Fruit fly (Drosophila melanogaster): ENCODE measurements around the gene Alp1.

The Alp1 gene

DNA sequence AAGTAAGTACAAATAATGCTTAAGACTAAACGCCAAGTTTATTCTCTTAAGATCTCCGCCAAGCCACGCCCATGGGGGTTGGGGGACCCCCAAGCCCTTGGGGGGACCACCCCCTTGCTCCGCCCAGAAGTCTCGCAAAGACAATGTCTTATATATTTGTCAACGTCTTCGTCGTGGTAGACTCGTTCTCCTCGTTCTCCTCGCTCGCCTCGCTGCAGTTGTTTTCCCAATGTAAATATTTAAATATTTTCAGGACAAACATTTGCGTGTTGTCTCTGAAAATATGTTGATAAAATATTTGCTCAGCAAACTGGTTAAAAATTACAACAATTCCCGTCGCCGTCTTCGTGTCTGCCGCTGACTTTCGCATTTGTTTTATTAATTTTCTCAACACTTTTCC is 19.6 kb upstream of the Alp1 start (continued):
- TF ChIP-seq Deaf1 (tag; optimal IDR thresholded peaks at IDR 0.05): no peak
- TF ChIP-seq CG32532 (GFP tag; IDR thresholded peaks at IDR 0.05): no peak
- peak; percentile 64 for TF ChIP-seq CG7556 (GFP tag; optimal IDR thresholded peaks at IDR 0.05)
- peak; percentile 88 for TF ChIP-seq Spps (tag; optimal IDR thresholded peaks at IDR 0.05)
- no peak for TF ChIP-seq Dp (GFP tag; optimal IDR thresholded peaks at IDR 0.05)
- TF ChIP-seq chif (GFP tag; optimal IDR thresholded peaks at IDR 0.05): peak; percentile 54 to 62
- TF ChIP-seq CG5953 (GFP tag; IDR thresholded peaks at IDR 0.05): no peak
- no peak for TF ChIP-seq luna (GFP tag; optimal IDR thresholded peaks at IDR 0.05)
- peak; percentile 32; the same call in 1 of the 2 replicates for TF ChIP-seq CG7372 (GFP tag; IDR thresholded peaks at IDR 0.05)
- TF ChIP-seq sr (GFP tag; IDR thresholded peaks at IDR 0.05): no peak
- no peak for TF ChIP-seq Fer3 (tag; optimal IDR thresholded peaks at IDR 0.05)
- TF ChIP-seq CG8478 (optimal IDR thresholded peaks at IDR 0.05): no peak
- TF ChIP-seq Blimp-1 (GFP tag; optimal IDR thresholded peaks at IDR 0.05): peak; percentile 83
- peak; percentile 57 for TF ChIP-seq CG11696 (GFP tag; IDR thresholded peaks at IDR 0.05)
- no peak for TF ChIP-seq CG3847 (GFP tag; IDR thresholded peaks at IDR 0.05)
- no peak for TF ChIP-seq dimm (GFP tag; IDR thresholded peaks at IDR 0.05)
- no peak for TF ChIP-seq CG14860 (GFP tag; IDR thresholded peaks at IDR 0.05; ENCODE audit: partially characterized antibody)
- TF ChIP-seq amos (GFP tag; IDR thresholded peaks at IDR 0.05; ENCODE audit: partially characterized antibody): no peak
- TF ChIP-seq CG18476 (GFP tag; optimal IDR thresholded peaks at IDR 0.05): peak; percentile 59
- TF ChIP-seq CG7786 (GFP tag; optimal IDR thresholded peaks at IDR 0.05): peak; percentile 5
- TF ChIP-seq Hsf (GFP tag; optimal IDR thresholded peaks at IDR 0.05): peak; percentile 45
- TF ChIP-seq CG7745 (tag; optimal IDR thresholded peaks at IDR 0.05): peak; percentile 91
- TF ChIP-seq CG14710 (tag; optimal IDR thresholded peaks at IDR 0.05): peak; percentile 92
- no peak for TF ChIP-seq run (tag; optimal IDR thresholded peaks at IDR 0.05)
- no peak for TF ChIP-seq ro (GFP tag; IDR thresholded peaks at IDR 0.05)
- TF ChIP-seq stc (GFP tag; IDR thresholded peaks at IDR 0.05): no peak; the same call in 1 of the 2 replicates
- no peak for TF ChIP-seq repo (GFP tag; optimal IDR thresholded peaks at IDR 0.05)
- peak; percentile 96 for TF ChIP-seq CG2202 (tag; optimal IDR thresholded peaks at IDR 0.05)
- peak; percentile 41 for TF ChIP-seq CG12219 (GFP tag; optimal IDR thresholded peaks at IDR 0.05)
- peak; percentile 66 for TF ChIP-seq phol (tag; optimal IDR thresholded peaks at IDR 0.05)
- no peak for TF ChIP-seq corto (GFP tag; optimal IDR thresholded peaks at IDR 0.05)
- TF ChIP-seq Ssrp (tag; optimal IDR thresholded peaks at IDR 0.05): peak; percentile 54
- peak; percentile 69; the same call in 2 of the 3 replicates for TF ChIP-seq otp (GFP tag; IDR thresholded peaks at IDR 0.05)
- no peak for TF ChIP-seq esg (GFP tag; conservative IDR thresholded peaks at IDR 0.05)
- TF ChIP-seq lola (GFP tag; optimal IDR thresholded peaks at IDR 0.05): peak in 1 of 3 experiments; percentile 92
- peak; percentile 45 for TF ChIP-seq caup (GFP tag; optimal IDR thresholded peaks at IDR 0.05; ENCODE audit: severe bottlenecking)
- peak; percentile 71 for TF ChIP-seq vvl (GFP tag; IDR thresholded peaks at IDR 0.05)
- no peak for TF ChIP-seq CG10321 (GFP tag; IDR thresholded peaks at IDR 0.05)
- peak; percentile 18 for TF ChIP-seq pfk (GFP tag; optimal IDR thresholded peaks at IDR 0.05)
- no peak for TF ChIP-seq Ets97D (GFP tag; optimal IDR thresholded peaks at IDR 0.05)
- TF ChIP-seq ara (GFP tag; IDR thresholded peaks at IDR 0.05): peak; percentile 91
- peak; percentile 78 for TF ChIP-seq twi (tag; optimal IDR thresholded peaks at IDR 0.05)
- 0 out of 2 replicates have a peak, but pooled peaks have one; percentile 32 for TF ChIP-seq CG8765 (GFP tag; IDR thresholded peaks at IDR 0.05)
- TF ChIP-seq hbn (GFP tag; IDR thresholded peaks at IDR 0.05; ENCODE audit: partially characterized antibody): no peak
- peak; percentile 34 for TF ChIP-seq CG18764 (GFP tag; optimal IDR thresholded peaks at IDR 0.05)
- TF ChIP-seq zfh2 (GFP tag; optimal IDR thresholded peaks at IDR 0.05): no peak
- TF ChIP-seq chn (GFP tag; optimal IDR thresholded peaks at IDR 0.05): peak; percentile 15
- peak; percentile 66 for TF ChIP-seq BtbVII (GFP tag; optimal IDR thresholded peaks at IDR 0.05)
- TF ChIP-seq CoRest (tag; optimal IDR thresholded peaks at IDR 0.05): peak; percentile 76
- TF ChIP-seq bab2 (GFP tag; optimal IDR thresholded peaks at IDR 0.05): peak; percentile 80
- peak; percentile 94 for TF ChIP-seq CG33557 (GFP tag; optimal IDR thresholded peaks at IDR 0.05)

All from whole organism, embryonic.